Worm (Caenorhabditis elegans): Measurements from ENCODE around the gene mtl-1.

Gene mtl-1

ce11 chrV:6710462-6710861 is 18.8 kb upstream of the mtl-1 start, which contains the start of gene sna-1:
TSS of gene sna-1 (minus strand) at chrV:6710679.
- TF ChIP-seq pha-4 (tag; optimal IDR thresholded peaks at IDR 0.05) (peak; percentile 3), nfya-1 (tag; optimal IDR thresholded peaks at IDR 0.05; ENCODE audit: insufficient read depth) (peak; percentile 30), eor-1 (tag; optimal IDR thresholded peaks at IDR 0.05) (no peak), unc-62 (GFP tag; optimal IDR thresholded peaks at IDR 0.05) (no peak), hmg-11 (tag; optimal IDR thresholded peaks at IDR 0.05) (peak; percentile 16), lin-15B (tag; optimal IDR thresholded peaks at IDR 0.05) (peak; percentile 42), nhr-11 (tag; optimal IDR thresholded peaks at IDR 0.05) (no peak), nhr-77 (tag; optimal IDR thresholded peaks at IDR 0.05) (no peak)

ce11 chrV:6709050-6709683 is 17.5 kb upstream of the mtl-1 start, which contains the start of gene dlst-1:
TSS of gene dlst-1 (minus strand) at chrV:6709101.
- peak; percentile 1 for TF ChIP-seq skn-1 (tag; optimal IDR thresholded peaks at IDR 0.05)
- no peak for TF ChIP-seq ceh-28 (tag; optimal IDR thresholded peaks at IDR 0.05)
- TF ChIP-seq snpc-4 (tag; optimal IDR thresholded peaks at IDR 0.05) = no peak
- TF ChIP-seq nhr-76 (tag; optimal IDR thresholded peaks at IDR 0.05) = no peak
- TF ChIP-seq pha-4 (tag; optimal IDR thresholded peaks at IDR 0.05) = no peak
- peak; percentile 26 for TF ChIP-seq elt-2 (tag; optimal IDR thresholded peaks at IDR 0.05)
- no peak for TF ChIP-seq unc-62 (GFP tag; optimal IDR thresholded peaks at IDR 0.05)
- no peak for TF ChIP-seq elt-3 (tag; optimal IDR thresholded peaks at IDR 0.05)
- TF ChIP-seq lin-15B (tag; optimal IDR thresholded peaks at IDR 0.05) = peak; percentile 46
- no peak for TF ChIP-seq nhr-237 (tag; optimal IDR thresholded peaks at IDR 0.05)
- no peak for TF ChIP-seq nhr-77 (tag; optimal IDR thresholded peaks at IDR 0.05)
- TF ChIP-seq nhr-23 (tag; optimal IDR thresholded peaks at IDR 0.05) = peak; percentile 37
- TF ChIP-seq unc-39 (tag; optimal IDR thresholded peaks at IDR 0.05) = no peak
- no peak for TF ChIP-seq fos-1 (tag; optimal IDR thresholded peaks at IDR 0.05)
- no peak for TF ChIP-seq ztf-4 (tag; optimal IDR thresholded peaks at IDR 0.05)
- TF ChIP-seq mdl-1 (tag; optimal IDR thresholded peaks at IDR 0.05) = no peak
- no peak for TF ChIP-seq aly-2 (tag; optimal IDR thresholded peaks at IDR 0.05)
- no peak for TF ChIP-seq nhr-25 (tag; optimal IDR thresholded peaks at IDR 0.05)
- no peak for TF ChIP-seq ceh-16 (tag; optimal IDR thresholded peaks at IDR 0.05)
- peak; percentile 40 for TF ChIP-seq nfya-1 (tag; optimal IDR thresholded peaks at IDR 0.05; ENCODE audit: insufficient read depth)
- TF ChIP-seq ZK546.5 (tag; optimal IDR thresholded peaks at IDR 0.05) = no peak
- TF ChIP-seq egl-27 (tag; optimal IDR thresholded peaks at IDR 0.05) = no peak
- no peak for TF ChIP-seq egl-5 (tag; optimal IDR thresholded peaks at IDR 0.05)
- no peak for TF ChIP-seq mml-1 (tag; optimal IDR thresholded peaks at IDR 0.05)
- no peak for TF ChIP-seq elt-1 (tag; optimal IDR thresholded peaks at IDR 0.05)
- no peak for TF ChIP-seq R02D3.7 (tag; optimal IDR thresholded peaks at IDR 0.05)
- no peak for TF ChIP-seq ztf-11 (tag; optimal IDR thresholded peaks at IDR 0.05)
- TF ChIP-seq zag-1 (tag; optimal IDR thresholded peaks at IDR 0.05) = no peak
- peak; percentile 86 for TF ChIP-seq hmg-11 (tag; optimal IDR thresholded peaks at IDR 0.05)
- peak; percentile 74 for TF ChIP-seq lin-39 (tag; optimal IDR thresholded peaks at IDR 0.05)
- TF ChIP-seq ceh-82 (tag; optimal IDR thresholded peaks at IDR 0.05) = no peak
- TF ChIP-seq daf-12 (tag; optimal IDR thresholded peaks at IDR 0.05) = no peak
- TF ChIP-seq pqm-1 (tag; optimal IDR thresholded peaks at IDR 0.05) = no peak
- TF ChIP-seq lsy-12 (tag; optimal IDR thresholded peaks at IDR 0.05) = no peak
- TF ChIP-seq tbx-2 (tag; optimal IDR thresholded peaks at IDR 0.05) = no peak
- no peak for TF ChIP-seq nhr-12 (tag; optimal IDR thresholded peaks at IDR 0.05)
- peak; percentile 52 for TF ChIP-seq nhr-43 (tag; optimal IDR thresholded peaks at IDR 0.05; ENCODE audit: poor library complexity, severe bottlenecking)
- no peak for TF ChIP-seq ama-1 (optimal IDR thresholded peaks at IDR 0.05)
- no peak for TF ChIP-seq fkh-2 (tag; optimal IDR thresholded peaks at IDR 0.05)
- no peak for TF ChIP-seq ceh-9 (tag; optimal IDR thresholded peaks at IDR 0.05)
- no peak for TF ChIP-seq sea-2 (GFP tag; optimal IDR thresholded peaks at IDR 0.05)
- TF ChIP-seq eor-1 (tag; optimal IDR thresholded peaks at IDR 0.05) = no peak
- TF ChIP-seq nhr-11 (tag; optimal IDR thresholded peaks at IDR 0.05) = no peak
- no peak for TF ChIP-seq nhr-28 (tag; optimal IDR thresholded peaks at IDR 0.05)
- TF ChIP-seq fkh-10 (GFP tag; optimal IDR thresholded peaks at IDR 0.05) = no peak
- TF ChIP-seq jun-1 (tag; optimal IDR thresholded peaks at IDR 0.05) = no peak
- TF ChIP-seq nhr-67 (tag; optimal IDR thresholded peaks at IDR 0.05) = no peak

Measured in whole organism, L3 larva.